Fruit fly (Drosophila melanogaster) whole organism, embryonic: Measurements from ENCODE around the gene fd96Cb.

ENCODE experiments used
- Ada2b ChIP-seq: fragments of 200-800 bp; sonication (Bioruptor generic); IDR thresholded peaks from 2 replicates; pipeline ENCODE4 v1.3.6; 2022; ENCODE audit warnings: missing biosample characterization, missing genetic modification characterization
- CG10267 ChIP-seq: fragments of 200-800 bp; sonication (Bioruptor generic); optimal IDR thresholded peaks from 2 replicates; lab custom pipeline; 2018; ENCODE audit warnings: missing biosample characterization, mild to moderate bottlenecking, missing genetic modification characterization, moderate library complexity
- CG13624 ChIP-seq: fragments of 200-800 bp; sonication (Bioruptor generic); optimal IDR thresholded peaks from 2 replicates; lab custom pipeline; 2016; ENCODE audit warnings: missing biosample characterization, missing genetic modification characterization
- CG14441 ChIP-seq: fragments of 200-800 bp; sonication (Bioruptor generic); IDR thresholded peaks from 2 replicates; pipeline ENCODE4 v1.3.6; 2022; ENCODE audit warnings: missing biosample characterization, missing genetic modification characterization
- CG14710 ChIP-seq: fragments of 200-800 bp; sonication (Bioruptor generic); optimal IDR thresholded peaks from 3 replicates; lab custom pipeline; 2019; ENCODE audit warnings: missing biosample characterization, mild to moderate bottlenecking, missing genetic modification characterization, moderate library complexity
- CG1603 ChIP-seq: fragments of 200-800 bp; sonication (Bioruptor generic); optimal IDR thresholded peaks from 2 replicates; lab custom pipeline; 2019; ENCODE audit warnings: missing biosample characterization, mild to moderate bottlenecking, missing genetic modification characterization, moderate library complexity
- CG2678 ChIP-seq: fragments of 200-800 bp; sonication (Bioruptor generic); optimal IDR thresholded peaks from 3 replicates; lab custom pipeline; 2019; ENCODE audit warnings: missing biosample characterization, mild to moderate bottlenecking, missing genetic modification characterization, moderate library complexity
- CG32767 ChIP-seq: fragments of 200-800 bp; sonication (Bioruptor generic); IDR thresholded peaks from 2 replicates; pipeline ENCODE4 v1.3.6; 2022; ENCODE audit warnings: missing biosample characterization, missing genetic modification characterization
- CG34376 ChIP-seq: fragments of 200-800 bp; sonication (Bioruptor generic); optimal IDR thresholded peaks from 2 replicates; lab custom pipeline; 2018; ENCODE audit warnings: missing biosample characterization, mild to moderate bottlenecking, missing genetic modification characterization
- CG34422 ChIP-seq: fragments of 200-800 bp; sonication (Bioruptor generic); IDR thresholded peaks from 3 replicates; pipeline ENCODE4 v1.3.6; 2022; ENCODE audit warnings: missing biosample characterization, missing genetic modification characterization
- CG3847 ChIP-seq: fragments of 200-800 bp; sonication (Bioruptor generic); IDR thresholded peaks from 2 replicates; pipeline ENCODE4 v1.3.6; 2022; ENCODE audit warnings: missing biosample characterization, missing genetic modification characterization
- CG8089 ChIP-seq: fragments of 200-800 bp; sonication (Bioruptor generic); optimal IDR thresholded peaks from 3 replicates; lab custom pipeline; 2016; ENCODE audit warnings: missing biosample characterization, missing genetic modification characterization
- CG8290 ChIP-seq, 3 experiments: fragments of 200-800 bp; sonication (Bioruptor generic); optimal IDR thresholded peaks; 2 replicates each; lab custom pipeline; 2016 to 2019; ENCODE audit warnings: missing biosample characterization in 3 of 3, missing genetic modification characterization in 3 of 3, mild to moderate bottlenecking in 2 of 3, moderate library complexity in 1 of 3
- CG9797 ChIP-seq: fragments of 200-800 bp; sonication (Bioruptor generic); optimal IDR thresholded peaks from 3 replicates; lab custom pipeline; 2018; ENCODE audit warnings: missing biosample characterization, mild to moderate bottlenecking, missing genetic modification characterization
- Dref ChIP-seq: fragments of 200-800 bp; sonication (Bioruptor generic); IDR thresholded peaks from 2 replicates; pipeline ENCODE4 v1.3.6; 2022; ENCODE audit warnings: missing biosample characterization, missing genetic modification characterization
- Ets97D ChIP-seq: fragments of 200-800 bp; sonication (Bioruptor generic); optimal IDR thresholded peaks from 3 replicates; lab custom pipeline; 2016; ENCODE audit warnings: missing biosample characterization, missing genetic modification characterization
- Fer3 ChIP-seq: fragments of 200-800 bp; sonication (Bioruptor generic); optimal IDR thresholded peaks from 2 replicates; lab custom pipeline; 2018; ENCODE audit warnings: missing biosample characterization, mild to moderate bottlenecking, missing genetic modification characterization, moderate library complexity
- Hey ChIP-seq: fragments of 200-800 bp; sonication (Bioruptor generic); optimal IDR thresholded peaks from 3 replicates; lab custom pipeline; 2018; ENCODE audit warnings: missing biosample characterization, mild to moderate bottlenecking, missing genetic modification characterization
- Lhr ChIP-seq: fragments of 200-800 bp; sonication (Bioruptor generic); optimal IDR thresholded peaks from 3 replicates; lab custom pipeline; 2017; ENCODE audit warnings: mild to moderate bottlenecking, missing biosample characterization, missing genetic modification reagents, missing genetic modification characterization
- Neu2 ChIP-seq: fragments of 200-800 bp; sonication (Bioruptor generic); optimal IDR thresholded peaks from 3 replicates; lab custom pipeline; 2016; ENCODE audit warnings: missing biosample characterization, missing genetic modification characterization, borderline replicate concordance
- PHDP ChIP-seq: fragments of 200-800 bp; sonication (Bioruptor generic); optimal IDR thresholded peaks from 3 replicates; lab custom pipeline; 2018; ENCODE audit warnings: missing biosample characterization, mild to moderate bottlenecking, missing genetic modification characterization, moderate library complexity
- Pdp1 ChIP-seq, 2 experiments: fragments of 200-800 bp; sonication (Bioruptor generic); optimal IDR thresholded peaks; 3 replicates each; lab custom pipeline; 2016; ENCODE audit warnings: missing biosample characterization in 2 of 2, missing genetic modification characterization in 2 of 2, mild to moderate bottlenecking in 1 of 2, moderate library complexity in 1 of 2
- Sin3A ChIP-seq: fragments of >200 bp; optimal IDR thresholded peaks from 2 replicates; lab custom pipeline; 2018
- TFAM ChIP-seq: fragments of 200-800 bp; sonication (Bioruptor generic); optimal IDR thresholded peaks from 2 replicates; lab custom pipeline; 2017; ENCODE audit warnings: missing biosample characterization, missing genetic modification characterization, inconsistent platforms
- Xbp1 ChIP-seq: fragments of 200-800 bp; sonication (Bioruptor generic); optimal IDR thresholded peaks from 3 replicates; lab custom pipeline; 2016; ENCODE audit warnings: missing biosample characterization, mild to moderate bottlenecking, missing genetic modification characterization
- Xrp1 ChIP-seq: fragments of 200-800 bp; sonication (Bioruptor generic); IDR thresholded peaks from 2 replicates; pipeline ENCODE4 v1.3.6; 2022; ENCODE audit warnings: missing biosample characterization, missing genetic modification characterization
- amos ChIP-seq: fragments of 200-800 bp; sonication (Bioruptor generic); IDR thresholded peaks from 2 replicates; pipeline ENCODE4 v1.3.6; 2022; ENCODE audit warnings: missing biosample characterization, missing genetic modification characterization; ENCODE audit not compliant: partially characterized antibody
- ci ChIP-seq: fragments of 200-800 bp; sonication (Bioruptor generic); IDR thresholded peaks from 3 replicates; pipeline ENCODE4 v1.3.6; 2022; ENCODE audit warnings: missing biosample characterization, missing genetic modification characterization
- gem ChIP-seq: fragments of 200-800 bp; sonication (Bioruptor generic); optimal IDR thresholded peaks from 2 replicates; lab custom pipeline; 2019; ENCODE audit warnings: missing biosample characterization, mild to moderate bottlenecking, missing genetic modification characterization, moderate library complexity
- gfzf ChIP-seq: fragments of 200-800 bp; sonication (Bioruptor generic); optimal IDR thresholded peaks from 2 replicates; lab custom pipeline; 2016; ENCODE audit warnings: missing biosample characterization, mild to moderate bottlenecking, missing genetic modification characterization, moderate library complexity
- grn ChIP-seq: fragments of 200-800 bp; sonication (Bioruptor generic); optimal IDR thresholded peaks from 3 replicates; lab custom pipeline; 2017; ENCODE audit warnings: missing biosample characterization, missing genetic modification characterization
- jing ChIP-seq: fragments of 200-800 bp; sonication (Bioruptor generic); optimal IDR thresholded peaks from 2 replicates; lab custom pipeline; 2018; ENCODE audit warnings: missing biosample characterization, mild to moderate bottlenecking, missing genetic modification characterization
- lilli ChIP-seq: fragments of 200-800 bp; sonication (Bioruptor generic); optimal IDR thresholded peaks from 3 replicates; lab custom pipeline; 2016; ENCODE audit warnings: missing biosample characterization, missing genetic modification characterization
- mirr ChIP-seq: fragments of 200-800 bp; sonication (Bioruptor generic); optimal IDR thresholded peaks from 3 replicates; lab custom pipeline; 2018; ENCODE audit warnings: missing biosample characterization, mild to moderate bottlenecking, missing genetic modification characterization
- pan ChIP-seq, 4 experiments: fragments of >200 bp in 3 of 4; fragments of 200-800 bp in 1 of 4; sonication (Bioruptor generic) in 1 of 4; optimal IDR thresholded peaks in 3 of 4; IDR thresholded peaks in 1 of 4; 2 replicates each; pipeline versions ENCODE4 v1.3.6 to Lab custom; 2017 to 2022; ENCODE audit warnings: missing biosample characterization in 2 of 4, missing genetic modification characterization in 2 of 4, mixed read lengths in 1 of 4
- phol ChIP-seq: fragments of 200-800 bp; sonication (Bioruptor generic); optimal IDR thresholded peaks from 3 replicates; lab custom pipeline; 2018; ENCODE audit warnings: missing biosample characterization, mild to moderate bottlenecking, missing genetic modification characterization, moderate library complexity
- pum ChIP-seq: fragments of 200-800 bp; sonication (Bioruptor generic); optimal IDR thresholded peaks from 2 replicates; lab custom pipeline; 2016; ENCODE audit warnings: missing biosample characterization, missing genetic modification characterization
- row ChIP-seq: fragments of 200-800 bp; sonication (Bioruptor generic); IDR thresholded peaks from 3 replicates; pipeline ENCODE4 v1.3.6; 2022; ENCODE audit warnings: missing biosample characterization, missing genetic modification characterization
- sd ChIP-seq: fragments of 200-800 bp; sonication (Bioruptor generic); optimal IDR thresholded peaks from 3 replicates; lab custom pipeline; 2018; ENCODE audit warnings: missing biosample characterization, mild to moderate bottlenecking, missing genetic modification characterization, moderate library complexity
- sens ChIP-seq: fragments of 200-800 bp; sonication (Bioruptor generic); peaks from one replicate; lab custom pipeline; 2016; ENCODE audit warnings: missing biosample characterization, missing genetic modification characterization
- slbo ChIP-seq: fragments of 200-800 bp; sonication (Bioruptor generic); IDR thresholded peaks from 2 replicates; pipeline ENCODE4 v1.3.6; 2022; ENCODE audit warnings: missing biosample characterization, missing genetic modification characterization
- tin ChIP-seq: fragments of 200-800 bp; sonication (Bioruptor generic); optimal IDR thresholded peaks from 3 replicates; lab custom pipeline; 2016; ENCODE audit warnings: missing biosample characterization, missing genetic modification characterization
- unc-4 ChIP-seq: fragments of 200-800 bp; sonication (Bioruptor generic); IDR thresholded peaks from 2 replicates; pipeline ENCODE4 v1.3.6; 2022; ENCODE audit warnings: missing biosample characterization, missing genetic modification characterization; ENCODE audit not compliant: partially characterized antibody
- vvl ChIP-seq: fragments of 200-800 bp; sonication (Bioruptor generic); IDR thresholded peaks from 2 replicates; pipeline ENCODE4 v1.3.6; 2022; ENCODE audit warnings: missing biosample characterization, missing genetic modification characterization
- zf30C ChIP-seq: fragments of 200-800 bp; sonication (Bioruptor generic); optimal IDR thresholded peaks from 3 replicates; lab custom pipeline; 2018; ENCODE audit warnings: missing biosample characterization, mild to moderate bottlenecking, missing genetic modification characterization

fd96Cb gene

DNA sequence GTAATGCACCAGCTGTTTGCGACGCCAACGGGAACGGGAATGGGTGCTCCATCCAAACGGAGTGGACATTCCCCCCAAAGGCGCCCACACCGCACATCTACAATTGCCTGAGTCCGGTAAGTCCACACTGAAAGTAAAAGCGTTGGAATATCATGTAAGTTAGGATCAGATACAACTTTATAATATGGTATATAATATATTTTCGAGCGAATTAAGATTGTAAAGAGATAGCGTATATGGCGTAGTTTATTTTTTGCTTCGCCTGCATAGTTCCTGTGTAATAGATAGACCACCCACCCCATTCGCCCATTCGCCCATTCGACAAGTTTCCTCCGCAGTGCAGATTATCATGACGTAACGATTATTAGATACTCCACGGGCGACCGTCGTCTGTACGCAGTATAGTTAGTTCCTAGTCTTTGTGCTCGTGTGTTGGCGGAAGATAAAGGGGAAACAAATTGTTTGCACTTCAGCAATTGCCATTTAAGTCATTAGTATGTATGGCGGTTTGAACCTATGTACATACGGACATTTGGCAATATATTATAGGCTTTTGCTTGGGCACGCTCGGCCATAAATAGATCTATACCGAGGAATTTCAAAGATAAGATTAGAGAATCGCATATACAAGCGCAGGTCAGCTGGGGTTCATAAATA lies 43.2 kb upstream of the fd96Cb start (continued):
- TF ChIP-seq Pdp1 (GFP tag; optimal IDR thresholded peaks at IDR 0.05; lab: Kevin White, UChicago) = peak in 1 of 2 experiments; percentile 86
- TF ChIP-seq Ada2b = 0 out of 2 replicates have a peak, but pooled peaks have one; percentile 7
- TF ChIP-seq zf30C (GFP tag; lab: Kevin White, UChicago) = peak; percentile 16
- TF ChIP-seq CG8290 (GFP tag; optimal IDR thresholded peaks at IDR 0.05; lab: Kevin White, UChicago) = no peak
- TF ChIP-seq CG8290 (tag; optimal IDR thresholded peaks at IDR 0.05; lab: Kevin White, UChicago) = peak in 1 of 2 experiments; percentile 23
- peak; percentile 93 for TF ChIP-seq sd (tag; lab: Kevin White, UChicago)
- peak; percentile 50 for TF ChIP-seq Hey (tag; lab: Kevin White, UChicago)
- TF ChIP-seq slbo (GFP tag; lab: Robert Waterston, UW) = peak; percentile 51; the same call in 1 of the 2 replicates
- peak; percentile 5 for TF ChIP-seq CG2678
- peak; percentile 62 for TF ChIP-seq mirr
- peak; percentile 3 for TF ChIP-seq lilli (GFP tag; lab: Kevin White, UChicago)
- TF ChIP-seq tin (GFP tag; lab: Kevin White, UChicago) = no peak
- TF ChIP-seq CG13624 (GFP tag; lab: Kevin White, UChicago) = peak; percentile 21
- peak; percentile 24 for TF ChIP-seq gem
- peak; percentile 18 for TF ChIP-seq grn (GFP tag; lab: Kevin White, UChicago)
- TF ChIP-seq row (GFP tag; lab: Robert Waterston, UW) = peak; percentile 52
- no peak for TF ChIP-seq gfzf (GFP tag; lab: Kevin White, UChicago)

DNA sequence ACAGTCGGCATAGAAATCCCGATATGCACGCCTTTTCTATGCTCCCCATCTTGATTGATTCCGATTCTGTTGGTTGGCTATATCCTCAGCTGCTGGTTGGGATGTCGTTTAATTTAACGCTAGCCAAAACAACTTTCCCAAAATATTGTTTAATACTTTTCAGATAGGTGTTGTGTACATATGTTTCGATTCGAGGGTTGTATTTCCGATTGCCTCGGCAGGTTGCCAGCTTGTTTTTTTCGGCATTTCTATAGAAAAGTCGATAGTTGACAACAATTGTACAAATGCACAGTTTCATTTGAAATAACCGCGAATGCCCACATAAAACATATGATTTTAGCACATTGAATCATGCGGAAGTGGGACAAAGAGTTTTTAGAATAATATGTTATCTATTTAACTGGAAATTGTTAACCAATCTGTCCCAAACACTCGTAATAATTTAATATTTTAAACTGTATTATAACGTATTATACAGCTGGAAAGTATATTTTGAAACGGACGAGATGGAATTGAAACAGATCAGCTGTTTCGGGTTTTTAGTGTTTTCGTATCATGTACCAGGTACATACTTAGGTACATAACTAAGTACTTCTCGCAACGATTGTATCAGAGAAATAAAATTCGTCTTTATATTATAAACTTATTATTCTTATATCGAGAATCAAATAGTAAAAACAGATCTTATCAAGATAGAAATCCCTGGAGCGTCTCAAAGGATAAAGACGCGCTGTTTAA lies 40.2 kb upstream of the fd96Cb start, which contains the start of gene CG31109:
Gene CG31109 (minus strand): TSS at position 203 of the 738 bp plus-strand sequence.
- no peak for TF ChIP-seq vvl (GFP tag; lab: Robert Waterston, UW)
- TF ChIP-seq unc-4 (GFP tag; lab: Robert Waterston, UW) = peak; percentile 44; the same call in 1 of the 2 replicates
- TF ChIP-seq pan (optimal IDR thresholded peaks at IDR 0.05; lab: Kevin White, UChicago) = no peak
- TF ChIP-seq pan (GFP tag; optimal IDR thresholded peaks at IDR 0.05 in 1 of 2, IDR thresholded peaks at IDR 0.05 in 1 of 2) = peak in 1 of 2 experiments; percentile 38
- peak; percentile 26 for TF ChIP-seq pum (GFP tag; lab: Kevin White, UChicago)
- peak; percentile 2 for TF ChIP-seq Sin3A (lab: Kevin White, UChicago)
- TF ChIP-seq CG14710 (tag; lab: Kevin White, UChicago) = peak; percentile 70
- peak; percentile 86 for TF ChIP-seq sens
- TF ChIP-seq CG9797 (GFP tag; lab: Kevin White, UChicago) = peak; percentile 27
- TF ChIP-seq CG8089 = no peak
- TF ChIP-seq phol (tag; lab: Kevin White, UChicago) = peak; percentile 40
- TF ChIP-seq jing (GFP tag; lab: Kevin White, UChicago) = no peak
- peak; percentile 31 for TF ChIP-seq Lhr (GFP tag; lab: Kevin White, UChicago)
- TF ChIP-seq gem = peak; percentile 33
- peak; percentile 54 for TF ChIP-seq mirr
- 0 out of 2 replicates have a peak, but pooled peaks have one; percentile 23 for TF ChIP-seq CG32767 (GFP tag; lab: Robert Waterston, UW)
- 0 out of 2 replicates have a peak, but pooled peaks have one; percentile 17 for TF ChIP-seq CG14441 (GFP tag; lab: Robert Waterston, UW)
- TF ChIP-seq CG34376 (GFP tag; lab: Kevin White, UChicago) = peak; percentile 28
- TF ChIP-seq ci (GFP tag; lab: Robert Waterston, UW) = peak; percentile 26; the same call in 1 of the 3 replicates
- TF ChIP-seq Neu2 = no peak
- peak; percentile 20 for TF ChIP-seq Xbp1
- TF ChIP-seq gfzf (GFP tag; lab: Kevin White, UChicago) = peak; percentile 36
- peak; percentile 78 for TF ChIP-seq Dref (GFP tag; lab: Robert Waterston, UW)
- 0 out of 2 replicates have a peak, but pooled peaks have one; percentile 8 for TF ChIP-seq Xrp1 (GFP tag; lab: Robert Waterston, UW)
- peak; percentile 1 for TF ChIP-seq PHDP (tag; lab: Kevin White, UChicago)
- TF ChIP-seq CG10267 (tag; lab: Kevin White, UChicago) = peak; percentile 50
- peak; percentile 63; the same call in 1 of the 2 replicates for TF ChIP-seq amos (GFP tag; lab: Robert Waterston, UW)
- TF ChIP-seq Ets97D (GFP tag; lab: Kevin White, UChicago) = peak; percentile 74
- peak; percentile 48; the same call in 1 of the 3 replicates for TF ChIP-seq CG34422 (GFP tag; lab: Robert Waterston, UW)
- peak; percentile 10 for TF ChIP-seq Fer3 (tag; lab: Kevin White, UChicago)
- peak; percentile 37; the same call in 1 of the 2 replicates for TF ChIP-seq CG3847
- TF ChIP-seq TFAM (GFP tag; lab: Kevin White, UChicago) = no peak
- TF ChIP-seq CG1603 (tag; lab: Kevin White, UChicago) = peak; percentile 91
